Fruit fly (Drosophila melanogaster) S2 (cell line): ENCODE measurements around the gene Scsalpha1.

Experiments used
- CG8478 ChIP-seq: fragments of >200 bp; optimal IDR thresholded peaks from 2 replicates; lab custom pipeline; 2018
- CTCF ChIP-seq, 2 experiments: fragments of >200 bp; optimal IDR thresholded peaks; 2 replicates each; lab custom pipeline; 2018

- TF ChIP-seq CG8478 (lab: Kevin White, UChicago) (no peak), CTCF (optimal IDR thresholded peaks at IDR 0.05; lab: Kevin White, UChicago) (no peak)
Observed at dm6 chr3L:3816772-3817483, 2.9 kb downstream of the Scsalpha1 start.
